Fruit fly (Drosophila melanogaster): ENCODE results near the gene Taf4.

Gene Taf4

DNA sequence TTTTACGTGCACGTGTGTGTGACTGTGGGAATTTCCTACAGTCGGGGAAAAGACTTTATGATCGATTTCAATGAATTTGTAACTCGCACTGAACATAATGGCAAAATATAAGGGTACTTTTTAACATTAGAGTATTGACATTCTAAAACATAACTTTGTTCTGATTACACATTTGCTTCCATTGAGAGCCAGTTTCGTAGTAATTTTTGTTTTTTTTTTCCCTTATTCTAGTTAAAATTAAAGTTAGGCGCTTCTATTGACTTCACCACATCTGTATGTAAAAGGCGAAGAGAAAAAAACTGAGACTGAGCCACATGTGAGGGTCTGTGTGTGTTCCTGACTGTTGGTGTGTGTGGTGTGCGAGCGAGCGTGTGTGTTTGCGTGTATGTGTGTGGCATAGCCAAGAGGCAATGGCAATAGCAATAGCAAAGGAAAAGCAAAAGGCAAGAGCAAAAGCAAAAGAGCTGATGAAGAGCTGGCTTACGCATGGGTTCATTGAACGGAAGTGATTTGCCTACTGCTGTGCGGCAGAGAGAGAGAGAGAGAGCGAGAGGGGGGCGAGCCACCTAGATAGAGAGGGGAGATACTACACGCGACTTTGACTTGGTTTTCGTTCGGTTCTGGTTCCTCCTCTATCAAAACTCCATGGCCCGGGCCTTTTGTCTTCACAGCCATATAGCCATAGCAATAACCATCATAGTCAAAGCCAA is 49.0 kb downstream of the Taf4 start (continued):
- TF ChIP-seq CG8359 (GFP tag; optimal IDR thresholded peaks at IDR 0.05; ENCODE audit: borderline replicate concordance) = no peak
- TF ChIP-seq ssp (GFP tag; IDR thresholded peaks at IDR 0.05) = peak; percentile 34; the same call in 1 of the 2 replicates
- peak in 1 of 2 experiments; percentile 49 for TF ChIP-seq Hr78 (GFP tag; optimal IDR thresholded peaks at IDR 0.05)
- TF ChIP-seq gsb-n (tag; optimal IDR thresholded peaks at IDR 0.05) = peak; percentile 27
- peak; percentile 78 for TF ChIP-seq CG12391 (tag; optimal IDR thresholded peaks at IDR 0.05)
- TF ChIP-seq prd (optimal IDR thresholded peaks at IDR 0.05) = no peak
- peak; percentile 60; the same call in 2 of the 3 replicates for TF ChIP-seq prd (GFP tag; IDR thresholded peaks at IDR 0.05)
- peak; percentile 48 for TF ChIP-seq bab2 (GFP tag; optimal IDR thresholded peaks at IDR 0.05)
- TF ChIP-seq Abd-B (GFP tag; optimal IDR thresholded peaks at IDR 0.05) = no peak
- peak; percentile 66 for TF ChIP-seq HLH3B (GFP tag; IDR thresholded peaks at IDR 0.05)
- peak; percentile 29 for TF ChIP-seq CG8281 (tag; optimal IDR thresholded peaks at IDR 0.05)
- TF ChIP-seq exex (tag; optimal IDR thresholded peaks at IDR 0.05) = no peak
- TF ChIP-seq Fer1 (GFP tag; optimal IDR thresholded peaks at IDR 0.05) = peak; percentile 92
- peak; percentile 43 to 62 for TF ChIP-seq Pdp1 (GFP tag; optimal IDR thresholded peaks at IDR 0.05)
- peak; percentile 71 for TF ChIP-seq CG10979 (tag; optimal IDR thresholded peaks at IDR 0.05)
- peak; percentile 63 for TF ChIP-seq bcd (GFP tag; optimal IDR thresholded peaks at IDR 0.05)
- no peak for TF ChIP-seq ftz-f1 (GFP tag; optimal IDR thresholded peaks at IDR 0.05)
- TF ChIP-seq pfk (GFP tag; optimal IDR thresholded peaks at IDR 0.05) = no peak
- TF ChIP-seq Atf-2 (GFP tag; optimal IDR thresholded peaks at IDR 0.05) = peak; percentile 48
- peak; percentile 66 for TF ChIP-seq CG6254 (GFP tag; optimal IDR thresholded peaks at IDR 0.05)
- peak; percentile 5 for TF ChIP-seq nom (GFP tag; optimal IDR thresholded peaks at IDR 0.05)
- TF ChIP-seq ERR (GFP tag; optimal IDR thresholded peaks at IDR 0.05) = peak; percentile 21
- peak; percentile 65 for TF ChIP-seq sug (tag; optimal IDR thresholded peaks at IDR 0.05)
- TF ChIP-seq abd-A (tag; optimal IDR thresholded peaks at IDR 0.05) = peak; percentile 52
- TF ChIP-seq twi (tag; optimal IDR thresholded peaks at IDR 0.05) = peak; percentile 62
- TF ChIP-seq CG17802 (tag; optimal IDR thresholded peaks at IDR 0.05) = no peak
- TF ChIP-seq Eip74EF (GFP tag; optimal IDR thresholded peaks at IDR 0.05) = peak in 1 of 2 experiments; percentile 57
- TF ChIP-seq ttk (GFP tag; IDR thresholded peaks at IDR 0.05) = peak; percentile 60
- peak; percentile 34 for TF ChIP-seq Ets65A (GFP tag)
- no peak for TF ChIP-seq CG4617 (GFP tag; optimal IDR thresholded peaks at IDR 0.05; ENCODE audit: borderline replicate concordance)
- TF ChIP-seq Vsx1 (GFP tag; optimal IDR thresholded peaks at IDR 0.05) = no peak
- peak; percentile 75 for TF ChIP-seq CG17385 (GFP tag; optimal IDR thresholded peaks at IDR 0.05)
- peak; percentile 54 for TF ChIP-seq CG10267 (tag; optimal IDR thresholded peaks at IDR 0.05)
- TF ChIP-seq ci (GFP tag; IDR thresholded peaks at IDR 0.05) = peak; percentile 58; the same call in 1 of the 3 replicates
- TF ChIP-seq CG16815 (GFP tag; optimal IDR thresholded peaks at IDR 0.05) = peak; percentile 46
- no peak for TF ChIP-seq YL-1 (GFP tag; optimal IDR thresholded peaks at IDR 0.05)
- TF ChIP-seq Mad (GFP tag; optimal IDR thresholded peaks at IDR 0.05) = peak; percentile 23
- peak; percentile 91 for TF ChIP-seq CG18599 (GFP tag; optimal IDR thresholded peaks at IDR 0.05)
- no peak for TF ChIP-seq Awh (GFP tag; IDR thresholded peaks at IDR 0.05)
- no peak for TF ChIP-seq bowl (GFP tag; IDR thresholded peaks at IDR 0.05)
- TF ChIP-seq corto (GFP tag; optimal IDR thresholded peaks at IDR 0.05) = no peak
- TF ChIP-seq lilli (GFP tag; optimal IDR thresholded peaks at IDR 0.05) = peak; percentile 83
- peak; percentile 16; the same call in 1 of the 2 replicates for TF ChIP-seq CG17612 (GFP tag; IDR thresholded peaks at IDR 0.05)
- peak; percentile 24 for TF ChIP-seq kni (GFP tag; optimal IDR thresholded peaks at IDR 0.05)
- peak; percentile 23 for TF ChIP-seq run (tag; optimal IDR thresholded peaks at IDR 0.05)
- TF ChIP-seq NC2β (GFP tag; optimal IDR thresholded peaks at IDR 0.05) = peak; percentile 31
- TF ChIP-seq Myb (GFP tag; optimal IDR thresholded peaks at IDR 0.05) = peak; percentile 64
- TF ChIP-seq her (GFP tag; optimal IDR thresholded peaks at IDR 0.05) = peak; percentile 71

All from whole organism, embryonic.